Fruit fly (Drosophila melanogaster) whole organism, embryonic: ENCODE measurements around the gene CG3165.

ENCODE experiments used
- BEAF-32 ChIP-seq: fragments of 200-800 bp; sonication (Bioruptor generic); optimal IDR thresholded peaks from 3 replicates; lab custom pipeline; 2017; ENCODE audit warnings: missing biosample characterization, missing genetic modification characterization, mild to moderate bottlenecking, moderate library complexity, missing genetic modification reagents
- Bdp1 ChIP-seq: fragments of 200-800 bp; sonication (Bioruptor generic); optimal IDR thresholded peaks from 3 replicates; lab custom pipeline; 2016; ENCODE audit warnings: missing biosample characterization, missing genetic modification characterization
- CG12942 ChIP-seq: fragments of 200-800 bp; sonication (Bioruptor generic); optimal IDR thresholded peaks from 3 replicates; lab custom pipeline; 2016; ENCODE audit warnings: missing biosample characterization, missing genetic modification characterization
- CG14710 ChIP-seq: fragments of 200-800 bp; sonication (Bioruptor generic); optimal IDR thresholded peaks from 3 replicates; lab custom pipeline; 2019; ENCODE audit warnings: missing biosample characterization, mild to moderate bottlenecking, missing genetic modification characterization, moderate library complexity
- CG15479 ChIP-seq: fragments of 200-800 bp; sonication (Bioruptor generic); optimal IDR thresholded peaks from 3 replicates; lab custom pipeline; 2019; ENCODE audit warnings: missing biosample characterization, mild to moderate bottlenecking, missing genetic modification characterization, moderate library complexity
- CG15696 ChIP-seq: fragments of 200-800 bp; sonication (Bioruptor generic); optimal IDR thresholded peaks from 2 replicates; lab custom pipeline; 2019; ENCODE audit warnings: missing biosample characterization, mild to moderate bottlenecking, missing genetic modification characterization, moderate library complexity
- CG16779 ChIP-seq: fragments of 200-800 bp; sonication (Bioruptor generic); IDR thresholded peaks from 2 replicates; pipeline ENCODE4 v1.3.6; 2022; ENCODE audit warnings: missing biosample characterization, missing genetic modification characterization
- CG17361 ChIP-seq: fragments of 200-800 bp; sonication (Bioruptor generic); IDR thresholded peaks from 3 replicates; pipeline ENCODE4 v1.3.6; 2022; ENCODE audit warnings: missing biosample characterization, missing genetic modification characterization
- CG17802 ChIP-seq: fragments of 200-800 bp; sonication (Bioruptor generic); optimal IDR thresholded peaks from 2 replicates; lab custom pipeline; 2018; ENCODE audit warnings: missing biosample characterization, mild to moderate bottlenecking, missing genetic modification characterization, moderate library complexity
- CG18476 ChIP-seq: fragments of 200-800 bp; sonication (Bioruptor generic); optimal IDR thresholded peaks from 2 replicates; lab custom pipeline; 2016; ENCODE audit warnings: missing biosample characterization, mild to moderate bottlenecking, missing genetic modification characterization
- CG31224 ChIP-seq: fragments of 200-800 bp; sonication (Bioruptor generic); IDR thresholded peaks from 2 replicates; pipeline ENCODE4 v1.3.6; 2022; ENCODE audit warnings: missing biosample characterization, missing genetic modification characterization
- CG34376 ChIP-seq: fragments of 200-800 bp; sonication (Bioruptor generic); optimal IDR thresholded peaks from 2 replicates; lab custom pipeline; 2018; ENCODE audit warnings: missing biosample characterization, mild to moderate bottlenecking, missing genetic modification characterization
- CG3995 ChIP-seq: fragments of 200-800 bp; sonication (Bioruptor generic); optimal IDR thresholded peaks from 3 replicates; lab custom pipeline; 2016; ENCODE audit warnings: missing biosample characterization, missing genetic modification characterization
- CG6854 ChIP-seq: fragments of 200-800 bp; sonication (Bioruptor generic); optimal IDR thresholded peaks from 3 replicates; lab custom pipeline; 2017; ENCODE audit warnings: missing biosample characterization, mild to moderate bottlenecking, missing genetic modification characterization
- CG7357 ChIP-seq: fragments of 200-800 bp; sonication (Bioruptor generic); IDR thresholded peaks from 3 replicates; pipeline ENCODE4 v1.3.6; 2022; ENCODE audit warnings: missing biosample characterization, missing genetic modification characterization
- CG7987 ChIP-seq: fragments of 200-800 bp; sonication (Bioruptor generic); optimal IDR thresholded peaks from 2 replicates; lab custom pipeline; 2018; ENCODE audit warnings: missing biosample characterization, mild to moderate bottlenecking, missing genetic modification characterization, moderate library complexity
- CG8359 ChIP-seq: fragments of 200-800 bp; sonication (Bioruptor generic); optimal IDR thresholded peaks from 2 replicates; lab custom pipeline; 2017; ENCODE audit warnings: missing biosample characterization, mild to moderate bottlenecking, missing genetic modification characterization, borderline replicate concordance
- CG9215 ChIP-seq: fragments of 200-800 bp; sonication (Bioruptor generic); IDR thresholded peaks from 2 replicates; pipeline ENCODE4 v1.3.6; 2022; ENCODE audit warnings: missing biosample characterization, missing genetic modification characterization
- CoRest ChIP-seq: fragments of 200-800 bp; sonication (Bioruptor generic); optimal IDR thresholded peaks from 3 replicates; lab custom pipeline; 2018; ENCODE audit warnings: missing biosample characterization, mild to moderate bottlenecking, missing genetic modification characterization, moderate library complexity
- Elba2 ChIP-seq: fragments of 200-800 bp; sonication (Bioruptor generic); optimal IDR thresholded peaks from 3 replicates; lab custom pipeline; 2016; ENCODE audit warnings: missing biosample characterization, missing genetic modification characterization
- HLHmδ ChIP-seq: fragments of 200-800 bp; sonication (Bioruptor generic); optimal IDR thresholded peaks from 2 replicates; lab custom pipeline; 2018; ENCODE audit warnings: missing biosample characterization, mild to moderate bottlenecking, missing genetic modification characterization, moderate library complexity
- Kr ChIP-seq: fragments of 200-800 bp; sonication (Bioruptor generic); optimal IDR thresholded peaks from 2 replicates; lab custom pipeline; 2017; ENCODE audit warnings: missing biosample characterization, mild to moderate bottlenecking, missing genetic modification characterization
- Lim3 ChIP-seq: fragments of 200-800 bp; sonication (Bioruptor generic); IDR thresholded peaks from 2 replicates; pipeline ENCODE4 v1.3.6; 2022; ENCODE audit warnings: missing biosample characterization, missing genetic modification characterization
- Mad ChIP-seq: fragments of 200-800 bp; sonication (Bioruptor generic); optimal IDR thresholded peaks from 2 replicates; lab custom pipeline; 2016; ENCODE audit warnings: missing biosample characterization, missing genetic modification characterization
- Meics ChIP-seq: fragments of 200-800 bp; sonication (Bioruptor generic); optimal IDR thresholded peaks from 2 replicates; lab custom pipeline; 2017; ENCODE audit warnings: missing biosample characterization, mild to moderate bottlenecking, missing genetic modification characterization
- Neu2 ChIP-seq: fragments of 200-800 bp; sonication (Bioruptor generic); optimal IDR thresholded peaks from 3 replicates; lab custom pipeline; 2016; ENCODE audit warnings: missing biosample characterization, missing genetic modification characterization, borderline replicate concordance
- Side ChIP-seq: fragments of 200-800 bp; sonication (Bioruptor generic); optimal IDR thresholded peaks from 2 replicates; lab custom pipeline; 2016; ENCODE audit warnings: missing biosample characterization, missing genetic modification characterization
- Taf1 ChIP-seq: fragments of 200-800 bp; sonication (Bioruptor generic); IDR thresholded peaks from 2 replicates; pipeline ENCODE4 v1.3.6; 2022; ENCODE audit warnings: missing biosample characterization, missing genetic modification characterization
- Tbp ChIP-seq: fragments of >200 bp; optimal IDR thresholded peaks from 2 replicates; lab custom pipeline; 2018; ENCODE audit warnings: missing biosample characterization, missing genetic modification characterization
- Trl ChIP-seq, 3 experiments: fragments of >200 bp in 2 of 3; fragments of 200-800 bp in 1 of 3; sonication (Bioruptor generic) in 1 of 3; optimal IDR thresholded peaks; 2 replicates in 1 of 3; 3 replicates in 2 of 3; lab custom pipeline; 2016 to 2017; ENCODE audit warnings: missing biosample characterization in 1 of 3, missing genetic modification characterization in 1 of 3
- Usf ChIP-seq: fragments of 200-800 bp; sonication (Bioruptor generic); optimal IDR thresholded peaks from 2 replicates; lab custom pipeline; 2017; ENCODE audit warnings: missing genotype, missing biosample characterization, missing genetic modification characterization
- YL-1 ChIP-seq: fragments of 200-800 bp; sonication (Bioruptor generic); optimal IDR thresholded peaks from 3 replicates; lab custom pipeline; 2017; ENCODE audit warnings: missing biosample characterization, mild to moderate bottlenecking, missing genetic modification characterization
- chm ChIP-seq: fragments of 200-800 bp; sonication (Bioruptor generic); IDR thresholded peaks from 2 replicates; pipeline ENCODE4 v1.3.6; 2022; ENCODE audit warnings: missing biosample characterization, missing genetic modification characterization
- chn ChIP-seq: fragments of 200-800 bp; sonication (Bioruptor generic); optimal IDR thresholded peaks from 2 replicates; lab custom pipeline; 2016; ENCODE audit warnings: missing biosample characterization, missing genetic modification characterization
- corto ChIP-seq: fragments of 200-800 bp; sonication (Bioruptor generic); optimal IDR thresholded peaks from 2 replicates; lab custom pipeline; 2016; ENCODE audit warnings: missing biosample characterization, mild to moderate bottlenecking, missing genetic modification characterization, moderate library complexity
- danr ChIP-seq: fragments of 200-800 bp; sonication (Bioruptor generic); IDR thresholded peaks from 2 replicates; pipeline ENCODE4 v1.3.6; 2022; ENCODE audit warnings: missing biosample characterization, missing genetic modification characterization
- gce ChIP-seq: fragments of 200-800 bp; sonication (Bioruptor generic); IDR thresholded peaks from 3 replicates; pipeline ENCODE4 v1.3.6; 2022; ENCODE audit warnings: missing biosample characterization, missing genetic modification characterization
- grn ChIP-seq: fragments of 200-800 bp; sonication (Bioruptor generic); optimal IDR thresholded peaks from 3 replicates; lab custom pipeline; 2017; ENCODE audit warnings: missing biosample characterization, missing genetic modification characterization
- hbn ChIP-seq: fragments of 200-800 bp; sonication (Bioruptor generic); IDR thresholded peaks from 2 replicates; pipeline ENCODE4 v1.3.6; 2022; ENCODE audit warnings: missing biosample characterization, missing genetic modification characterization; ENCODE audit not compliant: partially characterized antibody
- jumu ChIP-seq: fragments of 200-800 bp; sonication (Bioruptor generic); optimal IDR thresholded peaks from 3 replicates; lab custom pipeline; 2016; ENCODE audit warnings: missing biosample characterization, missing genetic modification characterization
- ken ChIP-seq: fragments of 200-800 bp; sonication (Bioruptor generic); IDR thresholded peaks from 3 replicates; pipeline ENCODE4 v1.3.6; 2022; ENCODE audit warnings: missing biosample characterization, missing genetic modification characterization
- knrl ChIP-seq: fragments of 200-800 bp; sonication (Bioruptor generic); IDR thresholded peaks from 3 replicates; pipeline ENCODE4 v1.3.6; 2022; ENCODE audit warnings: missing biosample characterization, missing genetic modification characterization; ENCODE audit not compliant: partially characterized antibody
- oc ChIP-seq: fragments of 200-800 bp; sonication (Bioruptor generic); optimal IDR thresholded peaks from 2 replicates; lab custom pipeline; 2018; ENCODE audit warnings: missing biosample characterization, mild to moderate bottlenecking, missing genetic modification characterization, moderate library complexity
- ro ChIP-seq: fragments of 200-800 bp; sonication (Bioruptor generic); IDR thresholded peaks from 2 replicates; pipeline ENCODE4 v1.3.6; 2022; ENCODE audit warnings: missing biosample characterization, missing genetic modification characterization
- slp2 ChIP-seq: fragments of 200-800 bp; sonication (Bioruptor generic); optimal IDR thresholded peaks from 2 replicates; lab custom pipeline; 2016; ENCODE audit warnings: missing biosample characterization, missing genetic modification characterization
- tna ChIP-seq: fragments of 200-800 bp; sonication (Bioruptor generic); IDR thresholded peaks from 2 replicates; pipeline ENCODE4 v1.3.6; 2022; ENCODE audit warnings: missing biosample characterization, missing genetic modification characterization; ENCODE audit not compliant: partially characterized antibody
- toy ChIP-seq: fragments of 200-800 bp; sonication (Bioruptor generic); IDR thresholded peaks from 2 replicates; pipeline ENCODE4 v1.3.6; 2022; ENCODE audit warnings: missing biosample characterization, missing genetic modification characterization
- tx ChIP-seq: fragments of 200-800 bp; sonication (Bioruptor generic); optimal IDR thresholded peaks from 2 replicates; lab custom pipeline; 2016; ENCODE audit warnings: missing biosample characterization, missing genetic modification characterization
- usp ChIP-seq: fragments of >200 bp; optimal IDR thresholded peaks from 2 replicates; lab custom pipeline; 2017; ENCODE audit warnings: missing biosample characterization, missing genetic modification characterization
- vfl ChIP-seq: fragments of 200-800 bp; sonication (Bioruptor generic); optimal IDR thresholded peaks from 2 replicates; lab custom pipeline; 2016; ENCODE audit warnings: missing biosample characterization, missing genetic modification characterization
- wor ChIP-seq: fragments of 200-800 bp; sonication (Bioruptor generic); IDR thresholded peaks from 2 replicates; pipeline ENCODE4 v1.3.6; 2022; ENCODE audit warnings: missing biosample characterization, missing genetic modification characterization
- z ChIP-seq: fragments of 200-800 bp; sonication (Bioruptor generic); IDR thresholded peaks from 3 replicates; pipeline ENCODE4 v1.3.6; 2022; ENCODE audit warnings: missing biosample characterization, missing genetic modification characterization

The CG3165 gene

DNA sequence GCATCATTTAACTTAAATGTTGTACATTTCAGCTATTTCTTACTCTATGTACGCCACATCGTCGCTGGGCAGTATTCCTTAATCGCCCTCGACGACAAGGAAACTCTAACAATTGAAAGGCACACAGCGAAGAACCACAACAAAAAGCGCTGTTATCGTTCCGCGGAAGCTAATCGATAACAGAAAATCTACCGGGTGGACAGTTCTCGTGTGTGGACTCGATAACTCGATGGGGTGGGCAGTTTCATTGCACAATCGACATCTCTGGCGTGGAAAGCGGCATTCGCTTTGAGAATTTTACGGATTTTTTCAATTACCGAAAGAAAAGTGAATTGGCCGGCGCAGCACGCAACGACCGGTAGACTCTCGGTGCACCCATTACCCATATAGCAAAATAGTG lies 46.1 kb downstream of the CG3165 start, which contains the start of the genes alpha4GT1 and Prp40 (continued):
- TF ChIP-seq CG17361 (GFP tag; lab: Robert Waterston, UW) (no peak), CG9215 (GFP tag; lab: Robert Waterston, UW) (no peak), CG34376 (GFP tag; lab: Kevin White, UChicago) (no peak), CG3995 (GFP tag; lab: Kevin White, UChicago) (peak; percentile 39), knrl (GFP tag; lab: Robert Waterston, UW) (peak; percentile 67; the same call in 2 of the 3 replicates), CG18476 (GFP tag; lab: Kevin White, UChicago) (no peak), vfl (GFP tag; lab: Kevin White, UChicago) (no peak), toy (GFP tag; lab: Robert Waterston, UW) (no peak), Elba2 (GFP tag; lab: Kevin White, UChicago) (no peak), HLHmδ (no peak), chm (GFP tag; lab: Robert Waterston, UW) (no peak), danr (GFP tag; lab: Robert Waterston, UW) (no peak), CG7357 (GFP tag; lab: Robert Waterston, UW) (no peak), ken (GFP tag; lab: Robert Waterston, UW) (no peak), CG6854 (GFP tag; lab: Kevin White, UChicago) (no peak), usp (GFP tag; lab: Kevin White, UChicago) (no peak), YL-1 (GFP tag; lab: Kevin White, UChicago) (peak; percentile 62), Neu2 (GFP tag; lab: Kevin White, UChicago) (no peak), z (GFP tag; lab: Robert Waterston, UW) (no peak), gce (GFP tag; lab: Robert Waterston, UW) (no peak), corto (GFP tag; lab: Kevin White, UChicago) (no peak), jumu (no peak), oc (tag; lab: Kevin White, UChicago) (no peak), chn (GFP tag; lab: Kevin White, UChicago) (no peak), CG16779 (no peak), Bdp1 (GFP tag; lab: Kevin White, UChicago) (no peak), slp2 (no peak), CG7987 (no peak), CG8359 (no peak), Trl (optimal IDR thresholded peaks at IDR 0.05; lab: Kevin White, UChicago) (no peak), Trl (GFP tag; optimal IDR thresholded peaks at IDR 0.05; lab: Kevin White, UChicago) (no peak), CG15696 (tag; lab: Kevin White, UChicago) (no peak), tna (GFP tag; lab: Robert Waterston, UW) (peak; percentile 91), Side (GFP tag; lab: Kevin White, UChicago) (no peak), Taf1 (no peak), grn (GFP tag; lab: Kevin White, UChicago) (no peak), CG15479 (GFP tag; lab: Kevin White, UChicago) (peak; percentile 20), CoRest (tag; lab: Kevin White, UChicago) (no peak), Lim3 (GFP tag; lab: Robert Waterston, UW) (no peak), CG31224 (GFP tag; lab: Robert Waterston, UW) (no peak), Usf (no peak), CG17802 (no peak), tx (GFP tag; lab: Kevin White, UChicago) (no peak), Mad (GFP tag; lab: Kevin White, UChicago) (no peak), Tbp (no peak), wor (GFP tag; lab: Robert Waterston, UW) (no peak), CG14710 (tag; lab: Kevin White, UChicago) (no peak), Kr (no peak), CG12942 (no peak), Meics (GFP tag; lab: Kevin White, UChicago) (no peak), BEAF-32 (peak; percentile 64), ro (GFP tag; lab: Robert Waterston, UW) (no peak), hbn (GFP tag; lab: Robert Waterston, UW) (peak; percentile 71)
